Worm (Caenorhabditis elegans): ENCODE data around the gene T01D1.8.

The T01D1.8 gene

DNA sequence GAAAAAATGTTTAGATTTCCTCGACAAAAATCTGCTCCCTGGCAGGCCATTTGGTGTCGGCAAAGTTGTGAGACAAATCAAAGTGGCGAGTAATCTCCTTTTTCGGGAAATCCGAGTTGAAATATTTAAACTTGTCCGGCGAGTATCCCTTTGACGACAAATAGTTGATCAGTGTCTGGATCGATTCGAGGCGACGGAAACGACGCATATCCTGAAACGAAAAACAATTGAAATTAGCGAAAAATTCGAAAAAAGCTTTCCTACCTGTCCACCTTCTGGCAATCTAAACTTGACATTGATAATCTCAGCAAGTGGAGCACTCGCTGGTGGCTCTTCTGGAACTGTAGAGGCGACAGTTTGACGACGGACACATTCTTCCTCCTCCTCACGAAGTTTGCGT is 30.8 kb downstream of the T01D1.8 start:
- no peak for TF ChIP-seq drap-1 (GFP tag; optimal IDR thresholded peaks at IDR 0.05)
- TF ChIP-seq nhr-28 (tag; optimal IDR thresholded peaks at IDR 0.05), result no peak
- no peak for TF ChIP-seq sptf-1 (tag; optimal IDR thresholded peaks at IDR 0.05)
- no peak for TF ChIP-seq nhr-76 (tag; optimal IDR thresholded peaks at IDR 0.05)
- no peak for TF ChIP-seq blmp-1 (tag; optimal IDR thresholded peaks at IDR 0.05)
- no peak for TF ChIP-seq M03D4.4 (tag; optimal IDR thresholded peaks at IDR 0.05)
- TF ChIP-seq ces-1 (GFP tag; optimal IDR thresholded peaks at IDR 0.05), result no peak
- TF ChIP-seq ceh-43 (GFP tag; optimal IDR thresholded peaks at IDR 0.05), result no peak
- TF ChIP-seq mep-1 (tag; optimal IDR thresholded peaks at IDR 0.05), result no peak
- no peak for TF ChIP-seq snpc-4 (tag; optimal IDR thresholded peaks at IDR 0.05)
- TF ChIP-seq tbx-8 (GFP tag; optimal IDR thresholded peaks at IDR 0.05), result no peak
- TF ChIP-seq lsy-2 (tag; optimal IDR thresholded peaks at IDR 0.05), result no peak
- TF ChIP-seq lin-32 (GFP tag; optimal IDR thresholded peaks at IDR 0.05), result no peak
- TF ChIP-seq elt-1 (tag; optimal IDR thresholded peaks at IDR 0.05; ENCODE audit: borderline replicate concordance, insufficient read depth), result no peak
- no peak for TF ChIP-seq pha-4 (tag; optimal IDR thresholded peaks at IDR 0.05)
- TF ChIP-seq nhr-12 (tag; optimal IDR thresholded peaks at IDR 0.05), result no peak
- TF ChIP-seq unc-39 (tag; optimal IDR thresholded peaks at IDR 0.05), result no peak
- no peak for TF ChIP-seq sem-2 (GFP tag; optimal IDR thresholded peaks at IDR 0.05)
- no peak for TF ChIP-seq mls-2 (tag; optimal IDR thresholded peaks at IDR 0.05)

DNA sequence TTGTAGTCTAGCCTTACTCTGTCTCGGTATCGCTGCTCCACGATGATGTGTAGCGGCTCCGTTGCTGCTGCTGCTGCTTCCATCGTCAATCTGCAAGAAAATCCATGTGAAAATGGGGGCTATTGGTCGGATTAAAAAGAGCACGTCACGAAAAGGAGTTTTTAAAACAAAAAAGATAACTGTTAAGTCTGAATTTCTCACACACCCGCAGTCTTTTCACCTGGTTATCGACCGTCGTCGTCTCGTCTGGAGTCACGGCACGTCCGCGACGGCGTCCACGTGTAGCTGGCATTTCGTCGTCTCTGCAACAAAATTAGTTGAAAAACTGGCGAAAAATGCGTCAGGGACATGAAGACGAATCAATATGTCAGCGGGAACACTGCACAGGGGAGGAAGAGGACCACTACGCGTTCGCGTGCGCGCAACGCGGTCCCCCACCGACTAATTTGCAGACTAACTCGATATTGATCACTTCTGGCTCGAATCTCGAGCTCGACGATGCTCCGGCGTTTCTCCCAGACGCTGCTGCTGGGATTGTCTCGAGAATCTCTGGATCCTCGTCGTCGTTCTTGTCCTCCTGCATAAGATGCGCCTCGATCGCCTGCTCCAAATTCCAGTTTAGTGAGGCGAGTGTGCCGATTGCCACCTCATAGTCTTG is 33.4 kb downstream of the T01D1.8 start:
- TF ChIP-seq sem-2 (GFP tag; optimal IDR thresholded peaks at IDR 0.05), result no peak
- TF ChIP-seq ham-2 (GFP tag; optimal IDR thresholded peaks at IDR 0.05), result peak; percentile 21

DNA sequence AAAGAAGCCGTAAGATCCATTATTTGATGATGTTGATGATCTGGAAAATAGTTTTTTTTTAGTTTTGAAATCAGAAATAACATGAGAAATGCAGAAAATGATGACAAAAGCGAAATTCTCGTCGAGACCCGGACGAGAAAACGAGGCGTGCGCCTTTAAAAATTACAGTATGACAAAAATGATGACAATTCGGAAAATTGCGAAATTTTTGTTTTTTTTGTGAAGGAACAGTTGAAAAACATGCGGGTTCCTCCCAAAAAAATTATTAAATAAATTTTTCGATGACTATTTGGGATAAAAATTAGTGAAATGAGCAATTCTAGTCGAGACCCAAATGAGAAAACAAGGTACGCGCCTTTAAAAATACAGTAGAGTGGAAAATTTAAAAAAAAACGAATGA is 34.1 kb downstream of the T01D1.8 start, which contains the start of gene ubxn-3:
Gene ubxn-3, minus strand, starts transcription at position 66 of the 400 bp plus-strand sequence.
- no peak for TF ChIP-seq zip-8 (tag; optimal IDR thresholded peaks at IDR 0.05)
- no peak for TF ChIP-seq hlh-1 (tag; optimal IDR thresholded peaks at IDR 0.05)
- no peak for TF ChIP-seq mab-5 (tag; optimal IDR thresholded peaks at IDR 0.05)
- TF ChIP-seq nhr-76 (tag; optimal IDR thresholded peaks at IDR 0.05), result no peak
- no peak for TF ChIP-seq ztf-11 (tag; optimal IDR thresholded peaks at IDR 0.05)
- no peak for TF ChIP-seq mls-2 (tag; optimal IDR thresholded peaks at IDR 0.05)
- no peak for TF ChIP-seq nhr-2 (tag; optimal IDR thresholded peaks at IDR 0.05)
- TF ChIP-seq ceh-83 (GFP tag; optimal IDR thresholded peaks at IDR 0.05), result no peak
- no peak for TF ChIP-seq ceh-43 (GFP tag; optimal IDR thresholded peaks at IDR 0.05)
- TF ChIP-seq sptf-1 (tag; optimal IDR thresholded peaks at IDR 0.05), result no peak
- TF ChIP-seq nhr-237 (tag; optimal IDR thresholded peaks at IDR 0.05), result no peak
- no peak for TF ChIP-seq M03D4.4 (tag; optimal IDR thresholded peaks at IDR 0.05)
- no peak for TF ChIP-seq cnd-1 (tag; optimal IDR thresholded peaks at IDR 0.05)
- TF ChIP-seq mep-1 (tag; optimal IDR thresholded peaks at IDR 0.05), result no peak
- TF ChIP-seq bed-3 (GFP tag; optimal IDR thresholded peaks at IDR 0.05), result no peak
- TF ChIP-seq nhr-28 (tag; optimal IDR thresholded peaks at IDR 0.05), result no peak
- no peak for TF ChIP-seq lin-13 (tag; optimal IDR thresholded peaks at IDR 0.05)
- no peak for TF ChIP-seq elt-3 (tag; optimal IDR thresholded peaks at IDR 0.05)
- TF ChIP-seq ces-1 (GFP tag; optimal IDR thresholded peaks at IDR 0.05), result no peak
- TF ChIP-seq snpc-4 (tag; optimal IDR thresholded peaks at IDR 0.05), result no peak

DNA sequence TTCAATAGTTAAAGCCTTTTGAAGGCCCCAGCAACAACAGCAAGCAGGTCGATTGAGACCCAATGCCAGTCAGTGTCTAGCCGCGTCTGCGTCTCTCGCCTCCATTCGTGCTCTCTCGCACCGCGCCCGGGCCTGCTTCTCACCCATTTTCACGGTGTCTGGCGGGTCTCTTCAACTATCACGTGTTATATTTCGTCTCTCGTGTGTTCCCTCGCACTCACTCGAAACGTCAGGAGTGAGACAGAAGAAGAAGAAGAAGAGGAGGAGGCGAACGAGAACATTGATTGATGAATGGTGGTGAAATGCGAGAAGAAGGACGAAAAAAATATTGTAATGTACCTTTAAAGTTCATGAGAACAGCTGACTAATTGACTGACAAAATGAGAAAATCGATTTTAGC is 34.7 kb downstream of the T01D1.8 start:
- TF ChIP-seq sptf-1 (tag; optimal IDR thresholded peaks at IDR 0.05) (peak; percentile 43), ceh-43 (GFP tag; optimal IDR thresholded peaks at IDR 0.05) (no peak), sem-2 (GFP tag; optimal IDR thresholded peaks at IDR 0.05) (no peak), ztf-11 (tag; optimal IDR thresholded peaks at IDR 0.05) (peak; percentile 18), mls-2 (tag; optimal IDR thresholded peaks at IDR 0.05) (peak; percentile 53), hlh-1 (tag; optimal IDR thresholded peaks at IDR 0.05) (peak; percentile 68), mep-1 (tag; optimal IDR thresholded peaks at IDR 0.05) (no peak), ham-2 (GFP tag; optimal IDR thresholded peaks at IDR 0.05) (peak; percentile 61), unc-120 (tag; optimal IDR thresholded peaks at IDR 0.05; ENCODE audit: poor library complexity, severe bottlenecking) (peak; percentile 60), unc-62 (GFP tag; optimal IDR thresholded peaks at IDR 0.05) (peak; percentile 94)
